Fruit fly (Drosophila melanogaster) whole organism: ENCODE data around the gene CG4229.

Experiments used
- CG8478 ChIP-seq: fragments of >200 bp; optimal IDR thresholded peaks from 2 replicates; lab custom pipeline; 2018; ENCODE audit warnings: inconsistent platforms
- Dll ChIP-seq: fragments of >200 bp; optimal IDR thresholded peaks from 2 replicates; lab custom pipeline; 2017
- EcR ChIP-seq, 2 experiments: fragments of >200 bp; optimal IDR thresholded peaks; 2 replicates each; lab custom pipeline; 2017; ENCODE audit warnings: missing biosample characterization in 2 of 2, missing genetic modification characterization in 2 of 2, missing genetic modification reagents in 2 of 2
- pan ChIP-seq: fragments of >200 bp; optimal IDR thresholded peaks from 2 replicates; lab custom pipeline; 2017
- psq ChIP-seq: fragments of >200 bp; optimal IDR thresholded peaks from 2 replicates; lab custom pipeline; 2017
- usp ChIP-seq: fragments of >200 bp; optimal IDR thresholded peaks from 2 replicates; lab custom pipeline; 2017; ENCODE audit warnings: missing biosample characterization, missing genetic modification characterization, mixed read lengths

Gene CG4229

dm6 chr3L:16594922-16595518, 38.4 kb downstream of the CG4229 start, which contains the start of the genes spd-2 and Apl:
Gene spd-2, minus strand, starts transcription at chr3L:16595014.
Gene Apl, plus strand, starts transcription at chr3L:16595181.
- no peak for TF ChIP-seq Dll (lab: Kevin White, UChicago)
- no peak for TF ChIP-seq EcR (GFP tag; optimal IDR thresholded peaks at IDR 0.05; lab: Kevin White, UChicago)
- TF ChIP-seq usp (GFP tag; lab: Kevin White, UChicago) = no peak
- TF ChIP-seq psq (lab: Kevin White, UChicago) = no peak
- no peak for TF ChIP-seq pan (lab: Kevin White, UChicago)
- no peak for TF ChIP-seq CG8478

DNA sequence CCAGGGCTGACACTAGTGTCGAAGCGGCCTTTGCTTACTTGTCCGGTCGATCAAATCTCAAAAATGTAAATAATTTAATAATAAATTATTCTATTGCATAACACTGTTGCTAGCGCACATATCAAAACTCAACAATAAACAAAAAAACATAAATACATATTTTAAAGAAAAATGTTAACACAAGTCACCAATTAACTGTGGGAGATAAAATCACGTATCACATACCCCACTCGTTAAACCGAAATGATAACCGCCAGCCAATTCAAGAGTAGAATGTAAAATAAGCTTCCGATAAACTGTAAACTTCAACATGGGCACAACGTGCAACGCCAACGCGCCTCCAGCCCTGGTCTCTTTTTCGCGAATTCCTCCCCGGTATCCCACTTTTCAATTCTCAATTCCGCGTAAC, 46.1 kb downstream of the CG4229 start, which contains the start of gene Arts:
Arts (plus strand) TSS at position 116 of the 409 bp plus-strand sequence.
- no peak for TF ChIP-seq CG8478
- no peak for TF ChIP-seq Dll (lab: Kevin White, UChicago)
- no peak for TF ChIP-seq psq (lab: Kevin White, UChicago)
- TF ChIP-seq usp (GFP tag; lab: Kevin White, UChicago) = no peak
- TF ChIP-seq EcR (GFP tag; optimal IDR thresholded peaks at IDR 0.05; lab: Kevin White, UChicago) = no peak
- no peak for TF ChIP-seq pan (lab: Kevin White, UChicago)
